Fruit fly (Drosophila melanogaster) whole organism, pupa: Measurements from ENCODE around the gene CG4553.

Source experiments
- CG10348 ChIP-seq: fragments of 200-800 bp; sonication (Bioruptor generic); IDR thresholded peaks from 2 replicates; pipeline ENCODE4 v1.3.6; 2022; ENCODE audit warnings: missing biosample characterization, missing genetic modification characterization
- CG12605 ChIP-seq: fragments of 200-800 bp; sonication (Bioruptor generic); IDR thresholded peaks from 2 replicates; pipeline ENCODE4 v1.3.6; 2022; ENCODE audit warnings: missing biosample characterization, missing genetic modification characterization
- CG13204 ChIP-seq: fragments of 200-800 bp; sonication (Bioruptor generic); optimal IDR thresholded peaks from 2 replicates; lab custom pipeline; 2018; ENCODE audit warnings: missing biosample characterization, mild to moderate bottlenecking, missing genetic modification characterization, moderate library complexity
- CG14655 ChIP-seq: fragments of 200-800 bp; sonication (Bioruptor generic); optimal IDR thresholded peaks from 3 replicates; lab custom pipeline; 2017; ENCODE audit warnings: mild to moderate bottlenecking, missing biosample characterization, missing genetic modification reagents, missing genetic modification characterization
- CG15710 ChIP-seq: fragments of 200-800 bp; sonication (Bioruptor generic); optimal IDR thresholded peaks from 2 replicates; lab custom pipeline; 2018; ENCODE audit warnings: missing biosample characterization, mild to moderate bottlenecking, missing genetic modification characterization, moderate library complexity
- CG17806 ChIP-seq: fragments of 200-800 bp; sonication (Bioruptor generic); optimal IDR thresholded peaks from 2 replicates; lab custom pipeline; 2018; ENCODE audit warnings: missing biosample characterization, mild to moderate bottlenecking, missing genetic modification characterization, moderate library complexity
- CG32121 ChIP-seq: fragments of 200-800 bp; sonication (Bioruptor generic); IDR thresholded peaks from 2 replicates; pipeline ENCODE4 v1.3.6; 2022; ENCODE audit warnings: missing biosample characterization, missing genetic modification characterization
- CG34367 ChIP-seq: fragments of 200-800 bp; sonication (Bioruptor generic); optimal IDR thresholded peaks from 2 replicates; lab custom pipeline; 2018; ENCODE audit warnings: missing biosample characterization, mild to moderate bottlenecking, missing genetic modification characterization
- CG4496 ChIP-seq: fragments of 200-800 bp; sonication (Bioruptor generic); IDR thresholded peaks from 3 replicates; pipeline ENCODE4 v1.3.6; 2022; ENCODE audit warnings: missing biosample characterization, missing genetic modification characterization
- CG8159 ChIP-seq: fragments of 200-800 bp; sonication (Bioruptor generic); optimal IDR thresholded peaks from 3 replicates; lab custom pipeline; 2018; ENCODE audit warnings: missing biosample characterization, mild to moderate bottlenecking, missing genetic modification characterization, moderate library complexity
- CG8301 ChIP-seq: fragments of 200-800 bp; sonication (Bioruptor generic); optimal IDR thresholded peaks from 2 replicates; lab custom pipeline; 2018; ENCODE audit warnings: missing biosample characterization, mild to moderate bottlenecking, missing genetic modification characterization
- CG9948 ChIP-seq: fragments of 200-800 bp; sonication (Bioruptor generic); optimal IDR thresholded peaks from 2 replicates; lab custom pipeline; 2018; ENCODE audit warnings: missing biosample characterization, mild to moderate bottlenecking, missing genetic modification characterization, moderate library complexity
- D1 ChIP-seq: fragments of 200-800 bp; sonication (Bioruptor generic); optimal IDR thresholded peaks from 2 replicates; lab custom pipeline; 2018; ENCODE audit warnings: missing biosample characterization, mild to moderate bottlenecking, missing genetic modification characterization, moderate library complexity
- EcR ChIP-seq: fragments of 200-800 bp; sonication (Bioruptor generic); optimal IDR thresholded peaks from 3 replicates; lab custom pipeline; 2019; ENCODE audit warnings: missing biosample characterization, missing genetic modification characterization, mild to moderate bottlenecking, moderate library complexity, missing genetic modification reagents
- Ets98B ChIP-seq: fragments of 200-800 bp; sonication (Bioruptor generic); IDR thresholded peaks from 2 replicates; pipeline ENCODE4 v1.3.6; 2022; ENCODE audit warnings: missing biosample characterization, missing genetic modification characterization
- Pif1A ChIP-seq: fragments of 200-800 bp; sonication (Bioruptor generic); optimal IDR thresholded peaks from 3 replicates; lab custom pipeline; 2016; ENCODE audit warnings: missing biosample characterization, missing genetic modification characterization
- Pif1B ChIP-seq: fragments of 200-800 bp; sonication (Bioruptor generic); optimal IDR thresholded peaks from 3 replicates; lab custom pipeline; 2016; ENCODE audit warnings: missing biosample characterization, missing genetic modification characterization
- Snoo ChIP-seq: fragments of 200-800 bp; sonication (Bioruptor generic); optimal IDR thresholded peaks from 3 replicates; lab custom pipeline; 2017; ENCODE audit warnings: missing biosample characterization, mild to moderate bottlenecking, missing genetic modification characterization, inconsistent platforms
- fd96Ca ChIP-seq: fragments of 200-800 bp; sonication (Bioruptor generic); IDR thresholded peaks from 3 replicates; pipeline ENCODE4 v1.3.6; 2022; ENCODE audit warnings: missing biosample characterization, missing genetic modification characterization
- gl ChIP-seq: fragments of 200-800 bp; sonication (Bioruptor generic); optimal IDR thresholded peaks from 2 replicates; lab custom pipeline; 2018; ENCODE audit warnings: missing biosample characterization, mild to moderate bottlenecking, missing genetic modification characterization
- rn ChIP-seq: fragments of 200-800 bp; sonication (Bioruptor generic); IDR thresholded peaks from 2 replicates; pipeline ENCODE4 v1.3.6; 2022; ENCODE audit warnings: missing biosample characterization, missing genetic modification characterization

CG4553 gene

dm6 chr3R:25448318-25448717 lies 28.4 kb downstream of the CG4553 start:
- TF ChIP-seq CG12605 (GFP tag; lab: Robert Waterston, UW) = no peak
- no peak for TF ChIP-seq EcR
- no peak for TF ChIP-seq gl
- TF ChIP-seq CG4496 (GFP tag; lab: Robert Waterston, UW) = no peak
- no peak for TF ChIP-seq CG9948

- TF ChIP-seq CG34367 (tag; lab: Kevin White, UChicago) (no peak), Ets98B (GFP tag; lab: Robert Waterston, UW) (no peak), CG4496 (GFP tag; lab: Robert Waterston, UW) (no peak), Pif1B (GFP tag; lab: Kevin White, UChicago) (no peak), CG8159 (no peak), Snoo (tag; lab: Kevin White, UChicago) (no peak), CG32121 (no peak)
Observed at dm6 chr3R:25447451-25447850, 29.3 kb downstream of the CG4553 start.

- TF ChIP-seq CG14655 (GFP tag; lab: Kevin White, UChicago) (no peak), CG13204 (peak; percentile 82), Ets98B (GFP tag; lab: Robert Waterston, UW) (no peak)
Observed at dm6 chr3R:25446482-25447300, 30.0 kb downstream of the CG4553 start.

dm6 chr3R:25445546-25446400 lies 30.9 kb downstream of the CG4553 start:
- TF ChIP-seq CG4496 (GFP tag; lab: Robert Waterston, UW) = peak; percentile 94
- TF ChIP-seq Pif1A (GFP tag; lab: Kevin White, UChicago) = peak; percentile 93
- TF ChIP-seq CG14655 (GFP tag; lab: Kevin White, UChicago) = peak; percentile 91
- TF ChIP-seq CG13204 = peak; percentile 88
- TF ChIP-seq CG8301 (tag; lab: Kevin White, UChicago) = peak; percentile 90
- peak; percentile 83 for TF ChIP-seq Ets98B (GFP tag; lab: Robert Waterston, UW)
- no peak for TF ChIP-seq EcR
- peak; percentile 92 for TF ChIP-seq CG8159
- peak; percentile 93 for TF ChIP-seq CG9948
- peak; percentile 66 for TF ChIP-seq rn (GFP tag; lab: Robert Waterston, UW)
- TF ChIP-seq CG15710 (tag; lab: Kevin White, UChicago) = peak; percentile 88
- TF ChIP-seq CG10348 (GFP tag; lab: Robert Waterston, UW) = peak; percentile 69
- TF ChIP-seq D1 (tag; lab: Kevin White, UChicago) = peak; percentile 83
- peak; percentile 89 for TF ChIP-seq Pif1B (GFP tag; lab: Kevin White, UChicago)
- peak; percentile 87 for TF ChIP-seq CG32121
- TF ChIP-seq fd96Ca (GFP tag; lab: Robert Waterston, UW) = peak; percentile 88
- peak; percentile 66 for TF ChIP-seq Snoo (tag; lab: Kevin White, UChicago)
- peak; percentile 88 for TF ChIP-seq CG34367 (tag; lab: Kevin White, UChicago)
- peak; percentile 78; the same call in 1 of the 2 replicates for TF ChIP-seq CG12605 (GFP tag; lab: Robert Waterston, UW)
- TF ChIP-seq gl = peak; percentile 71
- peak; percentile 90 for TF ChIP-seq CG17806 (tag; lab: Kevin White, UChicago)
- TF ChIP-seq, all 21 proteins: peak for 20

- no peak for TF ChIP-seq fd96Ca (GFP tag; lab: Robert Waterston, UW)
- no peak for TF ChIP-seq CG13204
- no peak for TF ChIP-seq CG12605 (GFP tag; lab: Robert Waterston, UW)
- no peak for TF ChIP-seq CG8301 (tag; lab: Kevin White, UChicago)
- TF ChIP-seq CG8159 = no peak
- no peak for TF ChIP-seq EcR
- TF ChIP-seq CG34367 (tag; lab: Kevin White, UChicago) = no peak
- no peak for TF ChIP-seq Snoo (tag; lab: Kevin White, UChicago)
- TF ChIP-seq Pif1A (GFP tag; lab: Kevin White, UChicago) = no peak
- TF ChIP-seq CG17806 (tag; lab: Kevin White, UChicago) = no peak
- no peak for TF ChIP-seq CG32121
- no peak for TF ChIP-seq Pif1B (GFP tag; lab: Kevin White, UChicago)
- TF ChIP-seq Ets98B (GFP tag; lab: Robert Waterston, UW) = no peak
- TF ChIP-seq CG4496 (GFP tag; lab: Robert Waterston, UW) = no peak
- no peak for TF ChIP-seq CG10348 (GFP tag; lab: Robert Waterston, UW)
- no peak for TF ChIP-seq CG14655 (GFP tag; lab: Kevin White, UChicago)
- TF ChIP-seq D1 (tag; lab: Kevin White, UChicago) = no peak
- TF ChIP-seq gl = no peak
Observed at dm6 chr3R:25438353-25438986, 38.2 kb downstream of the CG4553 start.
